Fruit fly (Drosophila melanogaster) whole organism, embryonic: Measurements from ENCODE around the gene CG16978.

Experiments used
- Atf3 ChIP-seq: fragments of 200-800 bp; sonication (Bioruptor generic); optimal IDR thresholded peaks from 3 replicates; lab custom pipeline; 2016; ENCODE audit warnings: missing biosample characterization, missing genetic modification characterization
- CG12942 ChIP-seq: fragments of 200-800 bp; sonication (Bioruptor generic); optimal IDR thresholded peaks from 3 replicates; lab custom pipeline; 2016; ENCODE audit warnings: missing biosample characterization, missing genetic modification characterization
- CG3726 ChIP-seq: fragments of 200-800 bp; sonication (Bioruptor generic); IDR thresholded peaks from 3 replicates; pipeline ENCODE4, ENCODE4 v1.3.6; 2022; ENCODE audit warnings: missing biosample characterization, missing genetic modification characterization
- CG6765 ChIP-seq: fragments of 200-800 bp; sonication (Bioruptor generic); optimal IDR thresholded peaks from 3 replicates; lab custom pipeline; 2017; ENCODE audit warnings: missing biosample characterization, mild to moderate bottlenecking, missing genetic modification characterization
- E2f2 ChIP-seq: fragments of 200-800 bp; sonication (Bioruptor generic); IDR thresholded peaks from 2 replicates; pipeline ENCODE4 v1.3.6; 2022; ENCODE audit warnings: missing biosample characterization, missing genetic modification characterization
- HLH3B ChIP-seq: fragments of 200-800 bp; sonication (Bioruptor generic); IDR thresholded peaks from 2 replicates; pipeline ENCODE4 v1.3.6; 2022; ENCODE audit warnings: missing biosample characterization, missing genetic modification characterization
- ap ChIP-seq: fragments of 200-800 bp; sonication (Bioruptor generic); IDR thresholded peaks from 2 replicates; pipeline ENCODE4 v1.3.6; 2022; ENCODE audit warnings: missing biosample characterization, missing genetic modification characterization
- klu ChIP-seq: fragments of 200-800 bp; sonication (Bioruptor generic); IDR thresholded peaks from 2 replicates; pipeline ENCODE4 v1.3.6; 2022; ENCODE audit warnings: missing biosample characterization, missing genetic modification characterization
- psq ChIP-seq: fragments of 200-800 bp; sonication (Bioruptor generic); optimal IDR thresholded peaks from 2 replicates; lab custom pipeline; 2017; ENCODE audit warnings: missing biosample characterization, missing genetic modification characterization
- slou ChIP-seq: fragments of 200-800 bp; sonication (Bioruptor generic); optimal IDR thresholded peaks from 3 replicates; lab custom pipeline; 2016; ENCODE audit warnings: missing biosample characterization, missing genetic modification characterization
- tna ChIP-seq: fragments of 200-800 bp; sonication (Bioruptor generic); IDR thresholded peaks from 2 replicates; pipeline ENCODE4 v1.3.6; 2022; ENCODE audit warnings: missing biosample characterization, missing genetic modification characterization; ENCODE audit not compliant: partially characterized antibody
- z ChIP-seq: fragments of 200-800 bp; sonication (Bioruptor generic); IDR thresholded peaks from 3 replicates; pipeline ENCODE4 v1.3.6; 2022; ENCODE audit warnings: missing biosample characterization, missing genetic modification characterization

- no peak for TF ChIP-seq CG3726 (GFP tag; lab: Robert Waterston, UW)
- no peak for TF ChIP-seq z
- TF ChIP-seq CG12942: no peak
- TF ChIP-seq CG6765 (GFP tag; lab: Kevin White, UChicago): no peak
- TF ChIP-seq tna (GFP tag; lab: Robert Waterston, UW): no peak
- TF ChIP-seq HLH3B (GFP tag; lab: Robert Waterston, UW): no peak
- no peak for TF ChIP-seq ap
- no peak for TF ChIP-seq E2f2 (GFP tag; lab: Robert Waterston, UW)
- no peak for TF ChIP-seq psq
- no peak for TF ChIP-seq Atf3 (GFP tag; lab: Kevin White, UChicago)
- no peak for TF ChIP-seq klu
- no peak for TF ChIP-seq slou (GFP tag; lab: Kevin White, UChicago)
These were observed 24.4 kb downstream of the CG16978 start, which contains the start of the genes CG44198 and CG43050 for dm6 chr2L:13119034-13119433.
